Fruit fly (Drosophila melanogaster) whole organism, pupa: Measurements from ENCODE around the gene CG5447.

Experiments
- CG14655 ChIP-seq: fragments of 200-800 bp; sonication (Bioruptor generic); optimal IDR thresholded peaks from 3 replicates; lab custom pipeline; 2017; ENCODE audit warnings: mild to moderate bottlenecking, missing biosample characterization, missing genetic modification reagents, missing genetic modification characterization
- CG15710 ChIP-seq: fragments of 200-800 bp; sonication (Bioruptor generic); optimal IDR thresholded peaks from 2 replicates; lab custom pipeline; 2018; ENCODE audit warnings: missing biosample characterization, mild to moderate bottlenecking, missing genetic modification characterization, moderate library complexity
- CG17806 ChIP-seq: fragments of 200-800 bp; sonication (Bioruptor generic); optimal IDR thresholded peaks from 2 replicates; lab custom pipeline; 2018; ENCODE audit warnings: missing biosample characterization, mild to moderate bottlenecking, missing genetic modification characterization, moderate library complexity
- EcR ChIP-seq: fragments of 200-800 bp; sonication (Bioruptor generic); optimal IDR thresholded peaks from 3 replicates; lab custom pipeline; 2019; ENCODE audit warnings: missing biosample characterization, missing genetic modification characterization, mild to moderate bottlenecking, moderate library complexity, missing genetic modification reagents
- Ets98B ChIP-seq: fragments of 200-800 bp; sonication (Bioruptor generic); IDR thresholded peaks from 2 replicates; pipeline ENCODE4 v1.3.6; 2022; ENCODE audit warnings: missing biosample characterization, missing genetic modification characterization
- Pif1B ChIP-seq: fragments of 200-800 bp; sonication (Bioruptor generic); optimal IDR thresholded peaks from 3 replicates; lab custom pipeline; 2016; ENCODE audit warnings: missing biosample characterization, missing genetic modification characterization
- Snoo ChIP-seq: fragments of 200-800 bp; sonication (Bioruptor generic); optimal IDR thresholded peaks from 3 replicates; lab custom pipeline; 2017; ENCODE audit warnings: missing biosample characterization, mild to moderate bottlenecking, missing genetic modification characterization, inconsistent platforms
- rn ChIP-seq: fragments of 200-800 bp; sonication (Bioruptor generic); IDR thresholded peaks from 2 replicates; pipeline ENCODE4 v1.3.6; 2022; ENCODE audit warnings: missing biosample characterization, missing genetic modification characterization

DNA sequence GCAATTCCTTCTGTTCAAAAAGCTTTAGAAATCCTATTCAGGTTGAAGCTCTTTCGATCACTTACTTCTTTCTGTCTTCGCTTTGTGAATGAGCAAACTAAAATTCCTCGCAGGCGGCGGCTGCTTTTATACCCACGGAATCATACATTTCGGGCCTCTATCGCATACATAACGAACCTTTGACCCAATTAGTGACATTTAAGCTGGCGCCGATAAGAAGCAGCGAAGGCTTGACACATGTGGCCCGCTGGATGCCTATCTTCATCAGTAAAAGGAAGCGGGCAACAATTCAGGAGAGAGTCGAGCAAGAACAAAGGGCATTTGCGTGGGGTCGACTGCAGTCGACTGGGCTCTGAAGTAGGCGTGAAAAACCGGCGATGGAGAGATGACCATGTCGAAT, 26.7 kb upstream of the CG5447 start, which contains the start of gene CG34291:
- TF ChIP-seq Ets98B (GFP tag; lab: Robert Waterston, UW) (no peak), Pif1B (GFP tag; lab: Kevin White, UChicago) (no peak), Snoo (tag; lab: Kevin White, UChicago) (no peak), EcR (GFP tag; lab: Kevin White, UChicago) (no peak), rn (GFP tag; lab: Robert Waterston, UW) (no peak), CG17806 (tag; lab: Kevin White, UChicago) (no peak), CG15710 (tag; lab: Kevin White, UChicago) (no peak), CG14655 (GFP tag; lab: Kevin White, UChicago) (no peak)
